Worm (Caenorhabditis elegans): ENCODE data around the gene catp-3.

ce11 chrV:8062074-8062473, 13.7 kb upstream of the catp-3 start, which contains the start of gene str-139:
- TF ChIP-seq nhr-28 (tag; optimal IDR thresholded peaks at IDR 0.05) = no peak
- no peak for TF ChIP-seq pqm-1 (tag; optimal IDR thresholded peaks at IDR 0.05)
